Worm (Caenorhabditis elegans) whole organism, L4/young adult: ENCODE data around the gene F55A11.6.

ENCODE experiments used
- W03F9.2 ChIP-seq: fragments of 150-350 bp; optimal IDR thresholded peaks from 2 replicates; lab custom pipeline; 2014; ENCODE audit warnings: missing biosample characterization, missing genetic modification characterization
- dao-5 ChIP-seq: sonication (generic microtip); optimal IDR thresholded peaks from 2 replicates; lab custom pipeline; 2016; ENCODE audit warnings: missing genotype, missing genetic modification characterization, moderate library complexity, missing compliant biosample characterization
- him-1 ChIP-seq: sonication (generic microtip); optimal IDR thresholded peaks from 2 replicates; lab custom pipeline; 2016; ENCODE audit warnings: missing genotype, missing genetic modification reagents, missing genetic modification characterization, missing compliant biosample characterization

ce11 chrV:11776538-11776937 lies at the start of gene F55A11.6:
- TF ChIP-seq him-1 (no peak), dao-5 (tag; lab: Kevin White, UChicago) (no peak), W03F9.2 (tag; lab: Kevin White, UChicago) (no peak)
